Worm (Caenorhabditis elegans): Measurements from ENCODE around the gene dos-2.

DNA sequence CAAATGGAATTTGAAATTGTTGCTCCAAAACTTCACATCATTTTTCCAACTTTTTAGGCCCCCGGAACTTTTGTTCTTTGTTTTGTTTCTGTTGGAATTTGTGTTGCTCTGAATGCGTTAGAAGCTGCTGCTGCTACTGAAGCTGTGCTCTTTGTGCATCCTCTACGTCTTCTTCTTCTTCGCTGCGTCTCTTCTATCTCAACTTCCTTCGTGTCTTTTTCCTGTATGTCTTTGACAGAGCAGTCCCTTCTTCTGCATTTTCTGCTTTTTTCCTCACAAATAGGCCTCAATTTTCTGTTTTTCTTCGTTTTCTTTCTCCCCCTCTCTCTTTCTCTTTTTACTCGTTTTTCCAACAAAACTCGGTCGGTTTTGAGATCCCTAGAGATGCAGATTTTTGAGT lies 14.8 kb upstream of the dos-2 start:
- TF ChIP-seq nfya-1 (tag; optimal IDR thresholded peaks at IDR 0.05; ENCODE audit: insufficient read depth): peak; percentile 58
- TF ChIP-seq snpc-4 (tag; optimal IDR thresholded peaks at IDR 0.05): no peak
- no peak for TF ChIP-seq nhr-77 (tag; optimal IDR thresholded peaks at IDR 0.05)
- TF ChIP-seq nhr-12 (tag; optimal IDR thresholded peaks at IDR 0.05): no peak
- TF ChIP-seq mdl-1 (tag; optimal IDR thresholded peaks at IDR 0.05): no peak
- no peak for TF ChIP-seq tbx-2 (tag; optimal IDR thresholded peaks at IDR 0.05)
- no peak for TF ChIP-seq unc-62 (GFP tag; optimal IDR thresholded peaks at IDR 0.05)
- TF ChIP-seq pha-4 (tag; optimal IDR thresholded peaks at IDR 0.05): no peak
- TF ChIP-seq elt-3 (tag; optimal IDR thresholded peaks at IDR 0.05): no peak
- no peak for TF ChIP-seq sea-2 (GFP tag; optimal IDR thresholded peaks at IDR 0.05)

Measured in whole organism, L3 larva.